Worm (Caenorhabditis elegans) whole organism, dauer: Measurements from ENCODE around the gene pqn-37.

Source experiments
- unc-62 ChIP-seq: sonication (generic microtip); optimal IDR thresholded peaks from 2 replicates; lab custom pipeline; 2017; ENCODE audit warnings: missing biosample characterization, missing genetic modification reagents, missing genetic modification characterization

pqn-37 gene

ce11 chrX:3202350-3202749 lies 48.0 kb downstream of the pqn-37 start:
- TF ChIP-seq unc-62 (GFP tag; lab: Kevin White, UChicago), result no peak

ce11 chrX:3199249-3199648 lies 51.1 kb downstream of the pqn-37 start, which contains the start of gene fax-1:
Gene fax-1, minus strand, starts transcription at chrX:3199349.
- TF ChIP-seq unc-62 (GFP tag; lab: Kevin White, UChicago), result no peak

DNA sequence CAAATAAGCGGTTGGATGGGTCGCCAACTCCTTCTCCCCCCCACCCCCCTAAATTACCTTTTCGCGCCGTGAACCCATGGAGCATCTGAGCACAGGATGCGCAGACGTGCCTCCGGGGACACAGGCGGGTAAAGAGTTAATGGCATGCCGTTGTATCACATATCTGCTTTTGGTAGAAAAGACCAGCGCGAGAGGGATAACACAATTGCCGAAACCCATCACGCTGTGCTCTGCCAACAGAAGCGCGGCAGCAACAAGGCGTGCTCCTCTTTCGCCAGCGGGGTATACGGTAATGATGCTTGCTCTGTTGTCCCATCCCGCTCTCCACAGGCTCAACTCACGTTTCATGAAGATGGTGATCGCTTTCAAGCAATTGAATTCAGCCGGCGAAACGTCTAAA lies 53.0 kb downstream of the pqn-37 start:
- TF ChIP-seq unc-62 (GFP tag; lab: Kevin White, UChicago), result no peak
